Worm (Caenorhabditis elegans) whole organism, L2 larva: Measurements from ENCODE around the gene grdn-1.

ENCODE experiments used
- R02D3.7 ChIP-seq: fragments of 150-350 bp; optimal IDR thresholded peaks from 2 replicates; lab custom pipeline; 2014; ENCODE audit warnings: missing biosample characterization, missing genetic modification characterization
- aly-2 ChIP-seq: fragments of 150-350 bp; optimal IDR thresholded peaks from 2 replicates; lab custom pipeline; 2014; ENCODE audit warnings: missing biosample characterization, missing genetic modification characterization
- ama-1 ChIP-seq: fragments of 150-350 bp; optimal IDR thresholded peaks from 2 replicates; lab custom pipeline; 2018; ENCODE audit warnings: inconsistent platforms
- ceh-16 ChIP-seq: fragments of 150-350 bp; optimal IDR thresholded peaks from 2 replicates; lab custom pipeline; 2014; ENCODE audit warnings: missing biosample characterization, missing genetic modification characterization
- elt-3 ChIP-seq: sonication (generic microtip); optimal IDR thresholded peaks from 2 replicates; lab custom pipeline; 2017; ENCODE audit warnings: missing biosample characterization, missing genetic modification characterization
- fos-1 ChIP-seq: fragments of 150-350 bp; optimal IDR thresholded peaks from 2 replicates; lab custom pipeline; 2014; ENCODE audit warnings: missing biosample characterization, missing genetic modification characterization
- lsy-2 ChIP-seq, 2 experiments: fragments of 150-350 bp in 1 of 2; sonication (generic microtip) in 1 of 2; optimal IDR thresholded peaks; 2 replicates each; lab custom pipeline; 2014 to 2017; ENCODE audit warnings: missing biosample characterization in 2 of 2, missing genetic modification characterization in 2 of 2
- sem-4 ChIP-seq: fragments of 150-350 bp; optimal IDR thresholded peaks from 2 replicates; lab custom pipeline; 2014; ENCODE audit warnings: missing biosample characterization, missing genetic modification reagents, missing genetic modification characterization
- unc-39 ChIP-seq: fragments of 150-350 bp; optimal IDR thresholded peaks from 2 replicates; lab custom pipeline; 2014; ENCODE audit warnings: missing biosample characterization, missing genetic modification characterization
- unc-55 ChIP-seq: fragments of 150-350 bp; sonication (generic microtip); optimal IDR thresholded peaks from 3 replicates; lab custom pipeline; 2014; ENCODE audit warnings: missing biosample characterization, missing genetic modification reagents, missing genetic modification characterization
- unc-62 ChIP-seq: fragments of 150-350 bp; optimal IDR thresholded peaks from 2 replicates; lab custom pipeline; 2014; ENCODE audit warnings: missing biosample characterization, missing genetic modification reagents, missing genetic modification characterization

DNA sequence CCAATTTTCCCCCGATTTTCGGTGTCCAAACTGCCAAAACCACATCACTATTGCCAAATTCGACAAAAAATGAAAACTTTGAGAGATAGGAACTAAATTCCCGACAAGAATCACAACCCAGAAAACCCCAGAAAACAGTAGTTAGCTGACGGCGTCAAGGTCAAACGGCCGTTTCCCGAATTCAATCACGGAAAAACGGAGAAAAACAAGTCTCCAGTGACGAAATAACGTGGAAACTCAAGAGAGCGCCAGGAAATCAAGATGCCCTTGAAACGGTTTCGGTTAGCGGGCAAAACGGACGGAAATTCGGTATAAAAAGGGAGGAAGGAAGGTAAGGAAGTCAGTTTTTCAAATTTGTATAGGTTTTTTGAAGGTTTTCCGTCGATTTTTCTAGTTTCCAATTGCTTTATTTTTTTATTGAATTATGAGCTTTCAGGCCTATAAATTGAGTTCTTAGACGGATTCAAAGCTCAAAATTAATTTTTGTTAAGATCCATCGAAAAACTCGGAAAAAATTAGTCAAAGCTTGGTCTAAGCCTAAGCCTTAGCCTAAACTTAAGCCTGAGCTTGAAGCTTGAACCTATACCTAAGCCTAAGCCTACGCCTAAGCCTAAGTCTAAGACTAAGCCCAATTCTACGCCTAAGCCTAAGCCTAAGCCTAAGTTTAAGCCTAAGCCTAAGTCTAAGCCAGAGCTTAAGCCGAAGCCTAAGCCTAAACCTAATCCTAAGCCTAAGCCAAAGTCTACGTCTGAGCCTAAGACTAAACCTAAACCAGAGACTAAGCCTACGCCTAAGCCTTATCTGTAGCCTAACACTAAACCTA lies 45.2 kb downstream of the grdn-1 start:
- TF ChIP-seq unc-62 (GFP tag; lab: Kevin White, UChicago) (no peak), ama-1 (lab: Kevin White, UChicago) (peak; percentile 69), aly-2 (tag; lab: Kevin White, UChicago) (no peak), ceh-16 (no peak), unc-39 (no peak), elt-3 (tag; lab: Kevin White, UChicago) (no peak), fos-1 (tag; lab: Kevin White, UChicago) (no peak), unc-55 (GFP tag; lab: Kevin White, UChicago) (no peak), R02D3.7 (tag; lab: Kevin White, UChicago) (no peak), sem-4 (tag; lab: Kevin White, UChicago) (no peak), lsy-2 (tag; optimal IDR thresholded peaks at IDR 0.05; lab: Kevin White, UChicago) (no peak)
